In genomic region chrX:19521753-19522383, dm6 we compare ENCODE assay signal across 6 fruit fly cellular contexts.
TF ChIP-seq lines count a peak whose summit lies in the region.

Gene Idh3a (minus strand): TSS chrX:19521810.
Gene CoRest (plus strand): TSS chrX:19521929.

- peak; percentile 83 to 92 for TF ChIP-seq CTCF in S2 (optimal IDR thresholded peaks at IDR 0.05; lab: Kevin White, UChicago)
- TF ChIP-seq CTCF in whole organism, embryonic (GFP tag; optimal IDR thresholded peaks at IDR 0.05; lab: Kevin White, UChicago), result peak; percentile 90

TF ChIP-seq in Kc167, 6 proteins besides CTCF, POLR2A, EP300 and RAD21:
- TF ChIP-seq ttk (optimal IDR thresholded peaks at IDR 0.05; lab: Kevin White, UChicago) (no peak), Sin3A (optimal IDR thresholded peaks at IDR 0.05; lab: Kevin White, UChicago) (peak; percentile 66)

TF ChIP-seq in whole organism, adult, 20 proteins besides CTCF, POLR2A, EP300 and RAD21:
- TF ChIP-seq ovo (GFP tag; optimal IDR thresholded peaks at IDR 0.05; lab: Kevin White, UChicago), result no peak
- no peak for TF ChIP-seq cnc (optimal IDR thresholded peaks at IDR 0.05; lab: Kevin White, UChicago)
- TF ChIP-seq bab1 (GFP tag; optimal IDR thresholded peaks at IDR 0.05; lab: Kevin White, UChicago), result peak; percentile 18
- TF ChIP-seq CG12768 (GFP tag; optimal IDR thresholded peaks at IDR 0.05; lab: Kevin White, UChicago), result no peak
- peak; percentile 6 for TF ChIP-seq CG11617 (GFP tag; optimal IDR thresholded peaks at IDR 0.05; lab: Kevin White, UChicago)
- no peak for TF ChIP-seq Crg-1 (GFP tag; optimal IDR thresholded peaks at IDR 0.05; lab: Kevin White, UChicago)
- no peak for TF ChIP-seq Clk (GFP tag; optimal IDR thresholded peaks at IDR 0.05; lab: Kevin White, UChicago)
- TF ChIP-seq toe (GFP tag; optimal IDR thresholded peaks at IDR 0.05; lab: Kevin White, UChicago), result peak; percentile 73
- TF ChIP-seq kay (GFP tag; lab: Kevin White, UChicago; ENCODE audit: borderline replicate concordance), result no peak
- no peak for TF ChIP-seq CG5204 (GFP tag; optimal IDR thresholded peaks at IDR 0.05; lab: Kevin White, UChicago)
- TF ChIP-seq CG1620 (GFP tag; optimal IDR thresholded peaks at IDR 0.05; lab: Kevin White, UChicago), result no peak
- no peak for TF ChIP-seq CG14711 (tag; optimal IDR thresholded peaks at IDR 0.05; lab: Kevin White, UChicago)
- TF ChIP-seq CG7045 (GFP tag; optimal IDR thresholded peaks at IDR 0.05; lab: Kevin White, UChicago), result no peak
- peak; percentile 18 for TF ChIP-seq Mnt (GFP tag; optimal IDR thresholded peaks at IDR 0.05; lab: Kevin White, UChicago)
- TF ChIP-seq CG33017 (tag; optimal IDR thresholded peaks at IDR 0.05; lab: Kevin White, UChicago), result no peak
- no peak for TF ChIP-seq cic (GFP tag; optimal IDR thresholded peaks at IDR 0.05; lab: Kevin White, UChicago)
- peak; percentile 52 for TF ChIP-seq Hr96 (GFP tag; optimal IDR thresholded peaks at IDR 0.05; lab: Kevin White, UChicago)
- peak; percentile 9 for TF ChIP-seq tj (GFP tag; optimal IDR thresholded peaks at IDR 0.05; lab: Kevin White, UChicago)
- TF ChIP-seq pad (GFP tag; optimal IDR thresholded peaks at IDR 0.05; lab: Kevin White, UChicago), result peak; percentile 24
- TF ChIP-seq CG7101 (tag; optimal IDR thresholded peaks at IDR 0.05; lab: Kevin White, UChicago), result no peak

TF ChIP-seq in whole organism, embryonic, 481 proteins besides CTCF, POLR2A, EP300 and RAD21 (continues in another document):
- TF ChIP-seq E2f2 (GFP tag; IDR thresholded peaks at IDR 0.05; lab: Robert Waterston, UW) (peak; percentile 63), sna (GFP tag; IDR thresholded peaks at IDR 0.05; lab: Robert Waterston, UW; ENCODE audit: partially characterized antibody) (peak; percentile 37; the same call in 1 of the 2 replicates), CG7745 (tag; optimal IDR thresholded peaks at IDR 0.05; lab: Kevin White, UChicago) (no peak), hb (GFP tag; IDR thresholded peaks at IDR 0.05; lab: Robert Waterston, UW; ENCODE audit: partially characterized antibody) (peak; percentile 60; the same call in 1 of the 3 replicates), CG7928 (GFP tag; optimal IDR thresholded peaks at IDR 0.05; lab: Kevin White, UChicago) (peak; percentile 74), nerfin-1 (tag; optimal IDR thresholded peaks at IDR 0.05; lab: Kevin White, UChicago) (peak; percentile 14), CG1602 (GFP tag; optimal IDR thresholded peaks at IDR 0.05; lab: Kevin White, UChicago) (no peak), chn (GFP tag; optimal IDR thresholded peaks at IDR 0.05; lab: Kevin White, UChicago) (peak; percentile 20), jumu (GFP tag; optimal IDR thresholded peaks at IDR 0.05; lab: Kevin White, UChicago) (peak; percentile 36), CG7963 (GFP tag; IDR thresholded peaks at IDR 0.05; lab: Robert Waterston, UW; ENCODE audit: partially characterized antibody) (peak; percentile 50; the same call in 1 of the 3 replicates), CG2120 (GFP tag; optimal IDR thresholded peaks at IDR 0.05; lab: Kevin White, UChicago) (peak; percentile 40), Dbx (GFP tag; IDR thresholded peaks at IDR 0.05; lab: Robert Waterston, UW) (peak; percentile 52; the same call in 1 of the 3 replicates), Hmx (GFP tag; optimal IDR thresholded peaks at IDR 0.05; lab: Kevin White, UChicago) (no peak), CG15011 (GFP tag; optimal IDR thresholded peaks at IDR 0.05; lab: Kevin White, UChicago) (no peak), Dp (GFP tag; optimal IDR thresholded peaks at IDR 0.05; lab: Kevin White, UChicago) (peak; percentile 62), Lhr (GFP tag; optimal IDR thresholded peaks at IDR 0.05; lab: Kevin White, UChicago) (peak; percentile 45), unpg (GFP tag; optimal IDR thresholded peaks at IDR 0.05; lab: Kevin White, UChicago) (no peak), CG7372 (GFP tag; IDR thresholded peaks at IDR 0.05; lab: Robert Waterston, UW) (0 out of 2 replicates have a peak, but pooled peaks have one; percentile 41), CG13287 (GFP tag; IDR thresholded peaks at IDR 0.05; lab: Robert Waterston, UW; ENCODE audit: partially characterized antibody) (peak; percentile 73), CG11560 (tag; IDR thresholded peaks at IDR 0.05; lab: Robert Waterston, UW) (peak; percentile 57; the same call in 1 of the 3 replicates), HmgD (GFP tag; optimal IDR thresholded peaks at IDR 0.05; lab: Kevin White, UChicago) (peak; percentile 49)

TF ChIP-seq in whole organism, prepupa, 60 proteins besides CTCF, POLR2A, EP300 and RAD21:
- TF ChIP-seq CG9139 (GFP tag; optimal IDR thresholded peaks at IDR 0.05; lab: Kevin White, UChicago), result no peak
- TF ChIP-seq svp (GFP tag; lab: Kevin White, UChicago), result peak; percentile 83
- peak; percentile 4 for TF ChIP-seq Sox15 (GFP tag; optimal IDR thresholded peaks at IDR 0.05; lab: Kevin White, UChicago)
- no peak for TF ChIP-seq CG11294 (GFP tag; IDR thresholded peaks at IDR 0.05; lab: Robert Waterston, UW)
- no peak for TF ChIP-seq CG1621 (tag; optimal IDR thresholded peaks at IDR 0.05; lab: Kevin White, UChicago)
- peak; percentile 32 for TF ChIP-seq CG31627 (GFP tag; optimal IDR thresholded peaks at IDR 0.05; lab: Kevin White, UChicago)
- peak; percentile 13 for TF ChIP-seq lz (GFP tag; optimal IDR thresholded peaks at IDR 0.05; lab: Kevin White, UChicago)
- TF ChIP-seq Hr39 (GFP tag; optimal IDR thresholded peaks at IDR 0.05; lab: Kevin White, UChicago), result no peak
- TF ChIP-seq dsx (GFP tag; optimal IDR thresholded peaks at IDR 0.05; lab: Kevin White, UChicago; ENCODE audit: poor library complexity, severe bottlenecking), result no peak
- no peak for TF ChIP-seq topi (GFP tag; optimal IDR thresholded peaks at IDR 0.05; lab: Kevin White, UChicago)

TF ChIP-seq in whole organism, wandering third instar larva, 38 proteins besides CTCF, POLR2A, EP300 and RAD21:
- TF ChIP-seq dsf (GFP tag; optimal IDR thresholded peaks at IDR 0.05; lab: Kevin White, UChicago; ENCODE audit: borderline replicate concordance), result no peak
- peak; percentile 33 for TF ChIP-seq CG9705 (GFP tag; optimal IDR thresholded peaks at IDR 0.05; lab: Kevin White, UChicago)
- TF ChIP-seq CrebA (GFP tag; optimal IDR thresholded peaks at IDR 0.05; lab: Kevin White, UChicago; ENCODE audit: borderline replicate concordance), result no peak
- no peak for TF ChIP-seq CG32264 (GFP tag; optimal IDR thresholded peaks at IDR 0.05; lab: Kevin White, UChicago)
- no peak for TF ChIP-seq jim (GFP tag; optimal IDR thresholded peaks at IDR 0.05; lab: Kevin White, UChicago)
- TF ChIP-seq Myc (optimal IDR thresholded peaks at IDR 0.05; lab: Kevin White, UChicago), result peak; percentile 53
- no peak for TF ChIP-seq dl (GFP tag; optimal IDR thresholded peaks at IDR 0.05; lab: Kevin White, UChicago; ENCODE audit: insufficient read depth in 1 of 2, partially characterized antibody in 2 of 2)
- TF ChIP-seq br (GFP tag; optimal IDR thresholded peaks at IDR 0.05; lab: Kevin White, UChicago), result no peak
- no peak for TF ChIP-seq brk (GFP tag; optimal IDR thresholded peaks at IDR 0.05; lab: Kevin White, UChicago)
- TF ChIP-seq sage (GFP tag; optimal IDR thresholded peaks at IDR 0.05; lab: Kevin White, UChicago), result no peak
- peak; percentile 42 for TF ChIP-seq HLH106 (tag; optimal IDR thresholded peaks at IDR 0.05; lab: Kevin White, UChicago)
- no peak for TF ChIP-seq Rel (GFP tag; optimal IDR thresholded peaks at IDR 0.05; lab: Kevin White, UChicago)
- TF ChIP-seq Rel (tag; optimal IDR thresholded peaks at IDR 0.05; lab: Kevin White, UChicago), result peak; percentile 12
- no peak for TF ChIP-seq ey (GFP tag; optimal IDR thresholded peaks at IDR 0.05; lab: Kevin White, UChicago)
- TF ChIP-seq foxo (GFP tag; optimal IDR thresholded peaks at IDR 0.05; lab: Kevin White, UChicago), result peak in 1 of 2 experiments; percentile 28
- no peak for TF ChIP-seq sv (GFP tag; optimal IDR thresholded peaks at IDR 0.05; lab: Kevin White, UChicago)
